Worm (Caenorhabditis elegans) whole organism, early embryonic: ENCODE measurements around the gene daf-41.

Source experiments
- B0310.2 ChIP-seq: sonication (generic microtip); optimal IDR thresholded peaks from 2 replicates; lab custom pipeline; 2016; ENCODE audit warnings: mild to moderate bottlenecking, missing genetic modification characterization, missing compliant biosample characterization
- F13C5.2 ChIP-seq: sonication (generic microtip); optimal IDR thresholded peaks from 2 replicates; lab custom pipeline; 2017; ENCODE audit warnings: mild to moderate bottlenecking, missing genetic modification characterization, inconsistent platforms, missing compliant biosample characterization
- ama-1 ChIP-seq: fragments of 150-350 bp; optimal IDR thresholded peaks from 2 replicates; lab custom pipeline; 2014
- ceh-36 ChIP-seq: sonication (generic microtip); optimal IDR thresholded peaks from 2 replicates; lab custom pipeline; 2016; ENCODE audit warnings: missing genetic modification characterization, inconsistent platforms, missing compliant biosample characterization
- ets-7 ChIP-seq: sonication (generic microtip); optimal IDR thresholded peaks from 2 replicates; lab custom pipeline; 2016; ENCODE audit warnings: missing genotype, missing genetic modification characterization, missing compliant biosample characterization
- flt-1 ChIP-seq: fragments of 200-800 bp; sonication (Bioruptor generic); IDR thresholded peaks from 2 replicates; pipeline ENCODE4 v1.3.6; 2022; ENCODE audit warnings: missing genetic modification characterization, missing compliant biosample characterization
- hnd-1 ChIP-seq: sonication (generic microtip); optimal IDR thresholded peaks from 2 replicates; lab custom pipeline; 2016; ENCODE audit warnings: missing genetic modification characterization, missing compliant biosample characterization
- pes-1 ChIP-seq: fragments of 200-800 bp; sonication (Bioruptor generic); IDR thresholded peaks from 2 replicates; pipeline ENCODE4 v1.3.6; 2022; ENCODE audit warnings: missing genetic modification reagents, missing genetic modification characterization, missing compliant biosample characterization
- scrt-1 ChIP-seq: fragments of 200-800 bp; sonication (Bioruptor generic); IDR thresholded peaks from 2 replicates; pipeline ENCODE4 v1.3.6; 2022; ENCODE audit warnings: missing genetic modification characterization, missing compliant biosample characterization
- sea-1 ChIP-seq: fragments of 200-800 bp; sonication (Bioruptor generic); conservative IDR thresholded peaks from 2 replicates; pipeline ENCODE4 v1.3.6; 2022; ENCODE audit warnings: missing genetic modification characterization, missing compliant biosample characterization
- tbx-37 ChIP-seq: fragments of 200-800 bp; sonication (Bioruptor generic); conservative IDR thresholded peaks from 2 replicates; pipeline ENCODE4 v1.3.6; 2022; ENCODE audit warnings: missing genetic modification reagents, missing genetic modification characterization, missing compliant biosample characterization
- tra-4 ChIP-seq: sonication (generic microtip); optimal IDR thresholded peaks from 2 replicates; lab custom pipeline; 2017; ENCODE audit warnings: missing genetic modification characterization, missing compliant biosample characterization

DNA sequence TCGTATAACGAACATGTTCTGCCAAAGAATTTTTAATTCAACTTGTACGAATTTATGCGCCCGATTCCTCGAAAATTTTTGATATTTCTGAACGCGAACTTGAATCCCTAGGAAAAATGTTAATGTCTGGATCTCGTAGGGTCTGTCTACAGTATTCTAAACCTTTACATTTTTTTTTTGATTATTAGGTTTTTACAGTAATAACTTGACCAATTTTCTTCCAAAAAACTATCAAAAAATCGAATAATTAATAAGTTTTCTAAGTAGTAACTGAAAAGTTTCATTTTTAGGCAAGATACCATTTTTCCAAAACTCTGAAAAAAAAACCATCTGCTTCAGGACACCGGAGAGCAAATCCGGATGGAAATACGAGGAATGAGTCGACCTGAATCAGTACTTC, 19.7 kb upstream of the daf-41 start:
- no peak for TF ChIP-seq B0310.2 (tag; lab: Kevin White, UChicago)
- TF ChIP-seq ama-1, result no peak
- no peak for TF ChIP-seq flt-1 (GFP tag; lab: Robert Waterston, UW)
- no peak for TF ChIP-seq pes-1 (GFP tag; lab: Robert Waterston, UW)
- TF ChIP-seq scrt-1 (GFP tag; lab: Robert Waterston, UW), result no peak
- no peak for TF ChIP-seq sea-1
- TF ChIP-seq hnd-1, result no peak
- no peak for TF ChIP-seq tbx-37 (GFP tag; lab: Robert Waterston, UW)
- no peak for TF ChIP-seq ceh-36
- no peak for TF ChIP-seq F13C5.2 (tag; lab: Kevin White, UChicago)
- no peak for TF ChIP-seq tra-4 (tag; lab: Kevin White, UChicago)
- TF ChIP-seq ets-7 (tag; lab: Kevin White, UChicago), result no peak
